Fruit fly (Drosophila melanogaster) whole organism, embryonic: ENCODE measurements around the gene CG8814.

Experiments
- Abd-B ChIP-seq: fragments of 200-800 bp; sonication (Bioruptor generic); optimal IDR thresholded peaks from 2 replicates; lab custom pipeline; 2018; ENCODE audit warnings: missing biosample characterization, mild to moderate bottlenecking, missing genetic modification characterization, moderate library complexity
- CG10267 ChIP-seq: fragments of 200-800 bp; sonication (Bioruptor generic); optimal IDR thresholded peaks from 2 replicates; lab custom pipeline; 2018; ENCODE audit warnings: missing biosample characterization, mild to moderate bottlenecking, missing genetic modification characterization, moderate library complexity
- CG10565 ChIP-seq: fragments of 200-800 bp; sonication (Bioruptor generic); optimal IDR thresholded peaks from 3 replicates; lab custom pipeline; 2016; ENCODE audit warnings: missing biosample characterization, mild to moderate bottlenecking, missing genetic modification characterization
- CG10654 ChIP-seq: fragments of 200-800 bp; sonication (Bioruptor generic); optimal IDR thresholded peaks from 2 replicates; lab custom pipeline; 2016; ENCODE audit warnings: missing biosample characterization, missing genetic modification characterization
- CG11398 ChIP-seq: fragments of 200-800 bp; sonication (Bioruptor generic); optimal IDR thresholded peaks from 2 replicates; lab custom pipeline; 2016; ENCODE audit warnings: missing biosample characterization, missing genetic modification characterization
- CG11723 ChIP-seq: fragments of 200-800 bp; sonication (Bioruptor generic); optimal IDR thresholded peaks from 2 replicates; lab custom pipeline; 2017; ENCODE audit warnings: missing biosample characterization, mild to moderate bottlenecking, missing genetic modification characterization
- CG12391 ChIP-seq: fragments of 200-800 bp; sonication (Bioruptor generic); optimal IDR thresholded peaks from 3 replicates; lab custom pipeline; 2018; ENCODE audit warnings: missing biosample characterization, mild to moderate bottlenecking, missing genetic modification characterization, moderate library complexity
- CG14710 ChIP-seq: fragments of 200-800 bp; sonication (Bioruptor generic); optimal IDR thresholded peaks from 3 replicates; lab custom pipeline; 2019; ENCODE audit warnings: missing biosample characterization, mild to moderate bottlenecking, missing genetic modification characterization, moderate library complexity
- CG15514 ChIP-seq: fragments of 200-800 bp; sonication (Bioruptor generic); optimal IDR thresholded peaks from 3 replicates; lab custom pipeline; 2017; ENCODE audit warnings: missing biosample characterization, missing genetic modification characterization, mild to moderate bottlenecking, moderate library complexity, missing genetic modification reagents
- CG18619 ChIP-seq: fragments of 200-800 bp; sonication (Bioruptor generic); optimal IDR thresholded peaks from 3 replicates; lab custom pipeline; 2017; ENCODE audit warnings: missing biosample characterization, mild to moderate bottlenecking, missing genetic modification characterization
- CG18764 ChIP-seq: fragments of 200-800 bp; sonication (Bioruptor generic); optimal IDR thresholded peaks from 3 replicates; lab custom pipeline; 2016; ENCODE audit warnings: missing biosample characterization, missing genetic modification characterization
- CG2116 ChIP-seq: fragments of 200-800 bp; sonication (Bioruptor generic); optimal IDR thresholded peaks from 3 replicates; lab custom pipeline; 2018; ENCODE audit warnings: missing biosample characterization, mild to moderate bottlenecking, missing genetic modification characterization
- CG2712 ChIP-seq: fragments of 200-800 bp; optimal IDR thresholded peaks from 3 replicates; lab custom pipeline; 2019; ENCODE audit warnings: missing biosample characterization, mild to moderate bottlenecking, missing genetic modification characterization, moderate library complexity
- CG2875 ChIP-seq: fragments of 200-800 bp; sonication (Bioruptor generic); optimal IDR thresholded peaks from 2 replicates; lab custom pipeline; 2017; ENCODE audit warnings: missing biosample characterization, mild to moderate bottlenecking, missing genetic modification characterization, missing genetic modification reagents
- CG30020 ChIP-seq: fragments of 200-800 bp; optimal IDR thresholded peaks from 2 replicates; lab custom pipeline; 2019; ENCODE audit warnings: missing biosample characterization, mild to moderate bottlenecking, missing genetic modification characterization, moderate library complexity
- CG34224 ChIP-seq: fragments of 200-800 bp; sonication (Bioruptor generic); IDR thresholded peaks from 3 replicates; pipeline ENCODE4 v1.3.6; 2022; ENCODE audit warnings: missing biosample characterization, missing genetic modification characterization; ENCODE audit not compliant: partially characterized antibody
- CG34376 ChIP-seq: fragments of 200-800 bp; sonication (Bioruptor generic); optimal IDR thresholded peaks from 2 replicates; lab custom pipeline; 2018; ENCODE audit warnings: missing biosample characterization, mild to moderate bottlenecking, missing genetic modification characterization
- CG4360 ChIP-seq: fragments of 200-800 bp; sonication (Bioruptor generic); IDR thresholded peaks from 2 replicates; pipeline ENCODE4 v1.3.6; 2022; ENCODE audit warnings: missing biosample characterization, missing genetic modification characterization
- CG5180 ChIP-seq: fragments of 200-800 bp; sonication (Bioruptor generic); optimal IDR thresholded peaks from 3 replicates; lab custom pipeline; 2017; ENCODE audit warnings: missing biosample characterization, missing genetic modification characterization, mild to moderate bottlenecking, moderate library complexity, missing genetic modification reagents
- CG6175 ChIP-seq: fragments of 200-800 bp; sonication (Bioruptor generic); IDR thresholded peaks from 3 replicates; pipeline ENCODE4 v1.3.6; 2022; ENCODE audit warnings: missing biosample characterization, missing genetic modification characterization
- CG6765 ChIP-seq: fragments of 200-800 bp; sonication (Bioruptor generic); optimal IDR thresholded peaks from 3 replicates; lab custom pipeline; 2017; ENCODE audit warnings: missing biosample characterization, mild to moderate bottlenecking, missing genetic modification characterization
- CG8089 ChIP-seq: fragments of 200-800 bp; sonication (Bioruptor generic); optimal IDR thresholded peaks from 3 replicates; lab custom pipeline; 2016; ENCODE audit warnings: missing biosample characterization, missing genetic modification characterization
- CG8478 ChIP-seq: fragments of >200 bp; optimal IDR thresholded peaks from 2 replicates; lab custom pipeline; 2018
- E2f2 ChIP-seq: fragments of 200-800 bp; sonication (Bioruptor generic); IDR thresholded peaks from 2 replicates; pipeline ENCODE4 v1.3.6; 2022; ENCODE audit warnings: missing biosample characterization, missing genetic modification characterization
- H15 ChIP-seq: fragments of 200-800 bp; sonication (Bioruptor generic); IDR thresholded peaks from 3 replicates; pipeline ENCODE4 v1.3.6; 2022; ENCODE audit warnings: missing biosample characterization, missing genetic modification characterization
- H2.0 ChIP-seq: fragments of 200-800 bp; sonication (Bioruptor generic); IDR thresholded peaks from 2 replicates; pipeline ENCODE4 v1.3.6; 2022; ENCODE audit warnings: missing biosample characterization, missing genetic modification characterization
- HmgD ChIP-seq: fragments of 200-800 bp; sonication (Bioruptor generic); optimal IDR thresholded peaks from 3 replicates; lab custom pipeline; 2016; ENCODE audit warnings: missing biosample characterization, missing genetic modification characterization
- Myb ChIP-seq: fragments of 200-800 bp; sonication (Bioruptor generic); optimal IDR thresholded peaks from 2 replicates; lab custom pipeline; 2016; ENCODE audit warnings: missing biosample characterization, missing genetic modification characterization
- Opbp ChIP-seq: fragments of 200-800 bp; sonication (Bioruptor generic); IDR thresholded peaks from 3 replicates; pipeline ENCODE4 v1.3.6; 2022; ENCODE audit warnings: missing biosample characterization, missing genetic modification characterization; ENCODE audit not compliant: partially characterized antibody
- Optix ChIP-seq: fragments of 200-800 bp; sonication (Bioruptor generic); IDR thresholded peaks from 3 replicates; pipeline ENCODE4 v1.3.6; 2022; ENCODE audit warnings: missing biosample characterization, missing genetic modification characterization
- Ravus ChIP-seq: fragments of 200-800 bp; sonication (Bioruptor generic); IDR thresholded peaks from 2 replicates; pipeline ENCODE4 v1.3.6; 2022; ENCODE audit warnings: missing biosample characterization, missing genetic modification characterization
- Sox102F ChIP-seq: fragments of 200-800 bp; sonication (Bioruptor generic); optimal IDR thresholded peaks from 2 replicates; lab custom pipeline; 2018; ENCODE audit warnings: missing biosample characterization, mild to moderate bottlenecking, missing genetic modification characterization, moderate library complexity
- Sry-β ChIP-seq: fragments of 200-800 bp; sonication (Bioruptor generic); optimal IDR thresholded peaks from 2 replicates; lab custom pipeline; 2018; ENCODE audit warnings: missing biosample characterization, mild to moderate bottlenecking, missing genetic modification characterization, moderate library complexity
- Sry-δ ChIP-seq: fragments of 200-800 bp; sonication (Bioruptor generic); optimal IDR thresholded peaks from 2 replicates; lab custom pipeline; 2016; ENCODE audit warnings: missing biosample characterization, missing genetic modification characterization
- Ssrp ChIP-seq: fragments of 200-800 bp; sonication (Bioruptor generic); optimal IDR thresholded peaks from 2 replicates; lab custom pipeline; 2018; ENCODE audit warnings: missing biosample characterization, mild to moderate bottlenecking, missing genetic modification characterization, moderate library complexity
- al ChIP-seq: fragments of 200-800 bp; sonication (Bioruptor generic); IDR thresholded peaks from 2 replicates; pipeline ENCODE4 v1.3.6; 2022; ENCODE audit warnings: missing biosample characterization, missing genetic modification characterization
- ci ChIP-seq: fragments of 200-800 bp; sonication (Bioruptor generic); IDR thresholded peaks from 3 replicates; pipeline ENCODE4 v1.3.6; 2022; ENCODE audit warnings: missing biosample characterization, missing genetic modification characterization
- dimm ChIP-seq: fragments of 200-800 bp; sonication (Bioruptor generic); IDR thresholded peaks from 2 replicates; pipeline ENCODE4 v1.3.6; 2022; ENCODE audit warnings: missing biosample characterization, missing genetic modification characterization
- dm ChIP-seq: fragments of 200-800 bp; sonication (Bioruptor generic); optimal IDR thresholded peaks from 3 replicates; lab custom pipeline; 2016; ENCODE audit warnings: missing biosample characterization, missing genetic modification characterization
- dpn ChIP-seq, 2 experiments: fragments of 200-800 bp; sonication (Bioruptor generic); optimal IDR thresholded peaks; 3 replicates each; lab custom pipeline; 2016; ENCODE audit warnings: missing biosample characterization in 2 of 2, missing genetic modification characterization in 2 of 2
- exex ChIP-seq: fragments of 200-800 bp; sonication (Bioruptor generic); optimal IDR thresholded peaks from 4 replicates; lab custom pipeline; 2018; ENCODE audit warnings: missing biosample characterization, mild to moderate bottlenecking, missing genetic modification characterization, moderate library complexity
- hb ChIP-seq: fragments of 200-800 bp; sonication (Bioruptor generic); IDR thresholded peaks from 3 replicates; pipeline ENCODE4 v1.3.6; 2022; ENCODE audit warnings: missing biosample characterization, missing genetic modification characterization; ENCODE audit not compliant: partially characterized antibody
- hkb ChIP-seq, 2 experiments: fragments of 200-800 bp in 1 of 2; fragments of >200 bp in 1 of 2; sonication (Bioruptor generic) in 1 of 2; IDR thresholded peaks in 1 of 2; optimal IDR thresholded peaks in 1 of 2; 2 replicates each; pipeline versions ENCODE4 v1.3.6 to Lab custom; 2017 to 2022; ENCODE audit warnings: missing biosample characterization in 1 of 2, missing genetic modification characterization in 1 of 2
- lmd ChIP-seq: fragments of 200-800 bp; sonication (Bioruptor generic); IDR thresholded peaks from 2 replicates; pipeline ENCODE4 v1.3.6; 2022; ENCODE audit warnings: missing biosample characterization, missing genetic modification characterization
- mirr ChIP-seq: fragments of 200-800 bp; sonication (Bioruptor generic); optimal IDR thresholded peaks from 3 replicates; lab custom pipeline; 2018; ENCODE audit warnings: missing biosample characterization, mild to moderate bottlenecking, missing genetic modification characterization
- onecut ChIP-seq: fragments of 200-800 bp; sonication (Bioruptor generic); IDR thresholded peaks from 2 replicates; pipeline ENCODE4 v1.3.6; 2022; ENCODE audit warnings: missing biosample characterization, missing genetic modification characterization
- pan ChIP-seq, 4 experiments: fragments of >200 bp in 3 of 4; fragments of 200-800 bp in 1 of 4; sonication (Bioruptor generic) in 1 of 4; optimal IDR thresholded peaks in 3 of 4; IDR thresholded peaks in 1 of 4; 2 replicates each; pipeline versions ENCODE4 v1.3.6 to Lab custom; 2017 to 2022; ENCODE audit warnings: missing biosample characterization in 2 of 4, missing genetic modification characterization in 2 of 4, mixed read lengths in 1 of 4
- pb ChIP-seq: fragments of 200-800 bp; sonication (Bioruptor generic); optimal IDR thresholded peaks from 3 replicates; lab custom pipeline; 2016; ENCODE audit warnings: missing biosample characterization, missing genetic modification characterization
- shn ChIP-seq: fragments of 200-800 bp; sonication (Bioruptor generic); optimal IDR thresholded peaks from 3 replicates; lab custom pipeline; 2016; ENCODE audit warnings: missing biosample characterization, missing genetic modification characterization

The CG8814 gene

dm6 chr2L:2878859-2879258 lies 4.2 kb downstream of the CG8814 start, which contains the start of gene RabGGTb (continued):
- peak; percentile 34 for TF ChIP-seq Sox102F (GFP tag; lab: Kevin White, UChicago)
- no peak for TF ChIP-seq CG30020
- peak; percentile 25 for TF ChIP-seq CG14710
- no peak for TF ChIP-seq dimm (GFP tag; lab: Robert Waterston, UW)
- TF ChIP-seq CG34376 (GFP tag; lab: Kevin White, UChicago): peak; percentile 46
- TF ChIP-seq CG4360 (GFP tag; lab: Robert Waterston, UW): peak; percentile 15; the same call in 1 of the 2 replicates
- TF ChIP-seq CG6765 (GFP tag; lab: Kevin White, UChicago): peak; percentile 28
- TF ChIP-seq CG8089 (GFP tag; lab: Kevin White, UChicago): peak; percentile 6
- peak; percentile 38 for TF ChIP-seq CG2875 (GFP tag; lab: Kevin White, UChicago)
- TF ChIP-seq Myb (GFP tag; lab: Kevin White, UChicago): peak; percentile 47
- peak; percentile 4 for TF ChIP-seq Sry-δ (GFP tag; lab: Kevin White, UChicago)
- TF ChIP-seq E2f2 (GFP tag; lab: Robert Waterston, UW): peak; percentile 14; the same call in 1 of the 2 replicates
- TF ChIP-seq CG12391: peak; percentile 59
- TF ChIP-seq pb: no peak
- TF ChIP-seq CG15514 (GFP tag; lab: Kevin White, UChicago): no peak
- TF ChIP-seq CG2712 (tag; lab: Kevin White, UChicago): peak; percentile 50
- TF ChIP-seq exex: peak; percentile 16
- no peak for TF ChIP-seq Opbp (GFP tag; lab: Robert Waterston, UW)
- TF ChIP-seq CG8478: no peak
- peak; percentile 89 for TF ChIP-seq ci (GFP tag; lab: Robert Waterston, UW)
- peak; percentile 59; the same call in 1 of the 3 replicates for TF ChIP-seq Optix (GFP tag; lab: Robert Waterston, UW)
- TF ChIP-seq HmgD (GFP tag; lab: Kevin White, UChicago): no peak
- TF ChIP-seq CG10565 (GFP tag; lab: Kevin White, UChicago): no peak
- TF ChIP-seq CG34224: peak; percentile 63
- peak; percentile 73; the same call in 2 of the 3 replicates for TF ChIP-seq H15 (GFP tag; lab: Robert Waterston, UW)
- peak; percentile 70 for TF ChIP-seq H2.0 (GFP tag; lab: Robert Waterston, UW)
- peak; percentile 24 for TF ChIP-seq CG11723 (GFP tag; lab: Kevin White, UChicago)
- TF ChIP-seq shn (GFP tag; lab: Kevin White, UChicago): peak; percentile 59
- TF ChIP-seq dpn (GFP tag; optimal IDR thresholded peaks at IDR 0.05; lab: Kevin White, UChicago): peak; percentile 46 to 54
- peak; percentile 59 for TF ChIP-seq onecut (GFP tag; lab: Robert Waterston, UW)

- TF ChIP-seq CG10654 (GFP tag; lab: Kevin White, UChicago) (peak; percentile 7), CG18619 (no peak), dm (GFP tag; lab: Kevin White, UChicago) (peak; percentile 44), al (GFP tag; lab: Robert Waterston, UW) (no peak), CG6175 (GFP tag; lab: Robert Waterston, UW) (no peak), Abd-B (GFP tag; lab: Kevin White, UChicago) (peak; percentile 34), CG11398 (GFP tag; lab: Kevin White, UChicago) (peak; percentile 68), Ravus (GFP tag; lab: Robert Waterston, UW) (no peak), hb (GFP tag; lab: Robert Waterston, UW) (no peak), lmd (GFP tag; lab: Robert Waterston, UW) (no peak), hkb (optimal IDR thresholded peaks at IDR 0.05; lab: Kevin White, UChicago) (no peak), hkb (GFP tag; IDR thresholded peaks at IDR 0.05; lab: Robert Waterston, UW) (peak; percentile 47), CG10267 (peak; percentile 38), CG2116 (GFP tag; lab: Kevin White, UChicago) (peak; percentile 60), Sry-β (peak; percentile 2), Ssrp (tag; lab: Kevin White, UChicago) (peak; percentile 10), mirr (GFP tag; lab: Kevin White, UChicago) (peak; percentile 64), CG18764 (no peak), pan (optimal IDR thresholded peaks at IDR 0.05; lab: Kevin White, UChicago) (no peak), pan (GFP tag; optimal IDR thresholded peaks at IDR 0.05 in 1 of 2, IDR thresholded peaks at IDR 0.05 in 1 of 2) (no peak), CG5180 (GFP tag; lab: Kevin White, UChicago) (peak; percentile 53)
Measured at dm6 chr2L:2882968-2883702, 8.4 kb downstream of the CG8814 start.
